Worm (Caenorhabditis elegans) whole organism, L2 larva: ENCODE results near the gene dolk-1.

ENCODE experiments used
- C34F6.9 ChIP-seq: fragments of 150-350 bp; optimal IDR thresholded peaks from 2 replicates; lab custom pipeline; 2014; ENCODE audit warnings: missing biosample characterization, missing genetic modification characterization
- F13H6.1 ChIP-seq: sonication (generic microtip); optimal IDR thresholded peaks from 2 replicates; lab custom pipeline; 2016; ENCODE audit warnings: missing genetic modification characterization, missing compliant biosample characterization
- R02D3.7 ChIP-seq: fragments of 150-350 bp; optimal IDR thresholded peaks from 2 replicates; lab custom pipeline; 2014; ENCODE audit warnings: missing biosample characterization, missing genetic modification characterization
- Y55F3AM.14 ChIP-seq: fragments of 200-800 bp; sonication (Bioruptor generic); optimal IDR thresholded peaks from 2 replicates; lab custom pipeline; 2018; ENCODE audit warnings: mild to moderate bottlenecking, missing genetic modification characterization, missing compliant biosample characterization
- ZK546.5 ChIP-seq: sonication (generic microtip); optimal IDR thresholded peaks from 2 replicates; lab custom pipeline; 2017; ENCODE audit warnings: missing biosample characterization, missing genetic modification characterization
- alr-1 ChIP-seq: fragments of 150-350 bp; optimal IDR thresholded peaks from 2 replicates; lab custom pipeline; 2014; ENCODE audit warnings: missing biosample characterization, missing genetic modification characterization
- aly-2 ChIP-seq: fragments of 150-350 bp; optimal IDR thresholded peaks from 2 replicates; lab custom pipeline; 2014; ENCODE audit warnings: missing biosample characterization, missing genetic modification characterization
- blmp-1 ChIP-seq: sonication (generic microtip); optimal IDR thresholded peaks from 2 replicates; lab custom pipeline; 2017; ENCODE audit warnings: missing genetic modification characterization, mild to moderate bottlenecking, missing compliant biosample characterization, antibody characterized with exemption, moderate library complexity; ENCODE audit not compliant: insufficient read depth
- ceh-82 ChIP-seq: fragments of 150-350 bp; optimal IDR thresholded peaks from 2 replicates; lab custom pipeline; 2014; ENCODE audit warnings: missing biosample characterization, missing genetic modification characterization
- crh-2 ChIP-seq: sonication (generic microtip); optimal IDR thresholded peaks from 2 replicates; lab custom pipeline; 2017; ENCODE audit warnings: missing biosample characterization, missing genetic modification characterization
- dmd-4 ChIP-seq: sonication (generic microtip); optimal IDR thresholded peaks from 2 replicates; lab custom pipeline; 2017; ENCODE audit warnings: missing biosample characterization, missing genetic modification characterization
- egl-27 ChIP-seq: sonication (generic microtip); optimal IDR thresholded peaks from 3 replicates; lab custom pipeline; 2017; ENCODE audit warnings: missing biosample characterization, missing genetic modification reagents, missing genetic modification characterization
- lin-13 ChIP-seq: fragments of 150-350 bp; optimal IDR thresholded peaks from 2 replicates; lab custom pipeline; 2014; ENCODE audit warnings: missing biosample characterization, missing genetic modification reagents, missing genetic modification characterization
- lin-39 ChIP-seq: fragments of 150-350 bp; optimal IDR thresholded peaks from 2 replicates; lab custom pipeline; 2014; ENCODE audit warnings: missing biosample characterization, missing genetic modification reagents, missing genetic modification characterization
- lsy-2 ChIP-seq, 2 experiments: fragments of 150-350 bp in 1 of 2; sonication (generic microtip) in 1 of 2; optimal IDR thresholded peaks; 2 replicates each; lab custom pipeline; 2014 to 2017; ENCODE audit warnings: missing biosample characterization in 2 of 2, missing genetic modification characterization in 2 of 2
- mab-5 ChIP-seq: fragments of 150-350 bp; optimal IDR thresholded peaks from 2 replicates; lab custom pipeline; 2014; ENCODE audit warnings: missing biosample characterization, missing genetic modification characterization
- mbf-1 ChIP-seq: sonication (generic microtip); optimal IDR thresholded peaks from 2 replicates; lab custom pipeline; 2017; ENCODE audit warnings: missing biosample characterization, missing genetic modification characterization
- mdl-1 ChIP-seq, 2 experiments: fragments of 150-350 bp in 1 of 2; sonication (generic microtip) in 1 of 2; optimal IDR thresholded peaks; 2 replicates each; lab custom pipeline; 2017; ENCODE audit warnings: missing biosample characterization in 2 of 2, missing genetic modification characterization in 2 of 2
- nhr-11 ChIP-seq: fragments of 150-350 bp; optimal IDR thresholded peaks from 2 replicates; lab custom pipeline; 2014; ENCODE audit warnings: missing biosample characterization, missing genetic modification characterization
- nhr-12 ChIP-seq: fragments of 150-350 bp; optimal IDR thresholded peaks from 2 replicates; lab custom pipeline; 2014; ENCODE audit warnings: missing biosample characterization, missing genetic modification characterization
- nhr-129 ChIP-seq: fragments of 150-350 bp; optimal IDR thresholded peaks from 2 replicates; lab custom pipeline; 2014; ENCODE audit warnings: missing biosample characterization, missing genetic modification characterization
- nhr-21 ChIP-seq: fragments of 150-350 bp; optimal IDR thresholded peaks from 2 replicates; lab custom pipeline; 2014; ENCODE audit warnings: missing biosample characterization, missing genetic modification characterization
- nhr-237 ChIP-seq: fragments of 150-350 bp; optimal IDR thresholded peaks from 2 replicates; lab custom pipeline; 2014; ENCODE audit warnings: missing biosample characterization, missing genetic modification characterization
- nhr-25 ChIP-seq: fragments of 150-350 bp; sonication (generic microtip); optimal IDR thresholded peaks from 3 replicates; lab custom pipeline; 2014; ENCODE audit warnings: missing biosample characterization, missing genetic modification characterization
- nhr-6 ChIP-seq: fragments of 150-350 bp; optimal IDR thresholded peaks from 2 replicates; lab custom pipeline; 2014; ENCODE audit warnings: missing biosample characterization, missing genetic modification characterization
- nhr-77 ChIP-seq: fragments of 150-350 bp; optimal IDR thresholded peaks from 2 replicates; lab custom pipeline; 2014; ENCODE audit warnings: missing biosample characterization, missing genetic modification characterization
- peb-1 ChIP-seq: fragments of 150-350 bp; optimal IDR thresholded peaks from 2 replicates; lab custom pipeline; 2014; ENCODE audit warnings: missing biosample characterization, missing genetic modification characterization
- sem-4 ChIP-seq: fragments of 150-350 bp; optimal IDR thresholded peaks from 2 replicates; lab custom pipeline; 2014; ENCODE audit warnings: missing biosample characterization, missing genetic modification reagents, missing genetic modification characterization
- skn-1 ChIP-seq: sonication (generic microtip); optimal IDR thresholded peaks from 2 replicates; lab custom pipeline; 2017; ENCODE audit warnings: missing biosample characterization, missing genetic modification characterization
- sma-9 ChIP-seq, 2 experiments: fragments of 150-350 bp in 1 of 2; sonication (generic microtip) in 1 of 2; optimal IDR thresholded peaks; 2 replicates each; lab custom pipeline; 2014 to 2016; ENCODE audit warnings: missing genetic modification characterization in 2 of 2, mild to moderate bottlenecking in 1 of 2, missing biosample characterization in 1 of 2, missing compliant biosample characterization in 1 of 2, missing genetic modification reagents in 1 of 2, moderate library complexity in 1 of 2
- snpc-4 ChIP-seq: fragments of 150-350 bp; optimal IDR thresholded peaks from 2 replicates; lab custom pipeline; 2014; ENCODE audit warnings: missing biosample characterization, missing genetic modification characterization
- unc-39 ChIP-seq: fragments of 150-350 bp; optimal IDR thresholded peaks from 2 replicates; lab custom pipeline; 2014; ENCODE audit warnings: missing biosample characterization, missing genetic modification characterization
- unc-55 ChIP-seq: fragments of 150-350 bp; sonication (generic microtip); optimal IDR thresholded peaks from 3 replicates; lab custom pipeline; 2014; ENCODE audit warnings: missing biosample characterization, missing genetic modification reagents, missing genetic modification characterization
- unc-62 ChIP-seq: fragments of 150-350 bp; optimal IDR thresholded peaks from 2 replicates; lab custom pipeline; 2014; ENCODE audit warnings: missing biosample characterization, missing genetic modification reagents, missing genetic modification characterization
- zag-1 ChIP-seq: fragments of 150-350 bp; optimal IDR thresholded peaks from 2 replicates; lab custom pipeline; 2014; ENCODE audit warnings: missing biosample characterization, missing genetic modification characterization
- ztf-1 ChIP-seq: fragments of 200-800 bp; sonication (Bioruptor generic); conservative IDR thresholded peaks from 2 replicates; pipeline ENCODE4 v1.3.6; 2022; ENCODE audit warnings: missing genetic modification characterization, missing compliant biosample characterization
- ztf-11 ChIP-seq: sonication (generic microtip); optimal IDR thresholded peaks from 2 replicates; lab custom pipeline; 2017; ENCODE audit warnings: missing biosample characterization, missing genetic modification characterization

dolk-1 gene

DNA sequence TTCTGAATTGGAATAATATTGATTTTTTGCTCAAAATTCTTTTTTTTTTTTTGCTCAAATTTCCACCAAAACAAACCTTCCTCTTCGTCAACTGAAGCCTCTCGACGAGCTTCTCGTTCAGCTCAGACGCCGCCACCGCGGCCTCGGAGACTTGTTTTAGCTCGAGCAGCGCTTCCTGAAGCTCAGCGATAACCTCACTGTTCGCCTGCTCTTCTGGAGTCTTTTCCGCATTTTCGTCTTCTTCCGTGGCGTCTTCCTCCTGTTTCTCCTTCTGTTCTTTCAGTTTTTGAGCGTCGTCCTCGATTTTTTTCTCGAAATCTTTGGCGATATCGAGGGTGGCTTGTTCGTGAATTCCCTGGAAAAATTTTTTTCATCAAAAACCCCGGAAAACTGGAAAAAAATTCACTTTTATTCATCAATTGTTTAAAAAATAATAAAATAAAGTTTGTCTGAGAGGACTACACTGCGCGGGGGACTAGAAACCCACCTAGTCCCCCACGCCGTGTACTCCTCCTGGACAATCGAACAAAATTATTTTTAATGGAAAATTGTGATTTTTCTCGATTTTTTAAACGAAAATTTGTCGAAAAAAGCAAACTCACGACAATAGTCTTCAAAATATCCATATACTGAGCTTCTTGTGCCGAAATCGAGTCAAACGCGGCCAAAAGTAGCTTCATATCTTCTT is 12.8 kb upstream of the dolk-1 start (continued):
- peak; percentile 35 for TF ChIP-seq blmp-1

DNA sequence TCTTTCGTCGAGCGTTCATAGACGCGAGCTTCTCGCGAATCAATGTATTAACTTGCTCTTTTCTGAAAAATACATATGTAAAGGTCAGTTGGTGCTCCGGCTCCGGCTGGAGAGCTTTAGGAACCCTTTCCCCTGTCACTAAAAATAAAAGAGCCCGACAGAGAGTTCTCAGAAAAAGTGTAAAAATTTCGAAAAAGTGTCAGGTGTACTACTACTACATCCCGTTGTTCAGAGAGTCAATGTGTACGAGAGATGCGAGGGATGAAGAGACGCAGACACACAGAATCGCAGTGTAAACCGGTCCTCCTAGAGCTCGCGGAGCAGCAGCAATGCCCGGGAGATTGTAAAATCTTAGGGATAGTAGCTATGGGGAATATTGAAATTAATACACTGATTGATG is 9.2 kb upstream of the dolk-1 start:
- TF ChIP-seq lsy-2 (tag; optimal IDR thresholded peaks at IDR 0.05; lab: Kevin White, UChicago): peak; percentile 1 to 44
- peak; percentile 28 for TF ChIP-seq nhr-129
- peak; percentile 51 for TF ChIP-seq sma-9 (GFP tag; optimal IDR thresholded peaks at IDR 0.05; lab: Kevin White, UChicago)
- TF ChIP-seq sma-9 (tag; optimal IDR thresholded peaks at IDR 0.05; lab: Kevin White, UChicago): no peak
- TF ChIP-seq mbf-1 (tag; lab: Kevin White, UChicago): no peak
- TF ChIP-seq alr-1 (tag; lab: Kevin White, UChicago): no peak
- TF ChIP-seq ceh-82 (tag; lab: Kevin White, UChicago): no peak
- peak; percentile 79 for TF ChIP-seq F13H6.1 (tag; lab: Kevin White, UChicago)
- no peak for TF ChIP-seq dmd-4 (tag; lab: Kevin White, UChicago)
- TF ChIP-seq unc-55 (GFP tag; lab: Kevin White, UChicago): no peak
- TF ChIP-seq peb-1 (tag; lab: Kevin White, UChicago): no peak
- TF ChIP-seq C34F6.9 (tag; lab: Kevin White, UChicago): peak; percentile 47

DNA sequence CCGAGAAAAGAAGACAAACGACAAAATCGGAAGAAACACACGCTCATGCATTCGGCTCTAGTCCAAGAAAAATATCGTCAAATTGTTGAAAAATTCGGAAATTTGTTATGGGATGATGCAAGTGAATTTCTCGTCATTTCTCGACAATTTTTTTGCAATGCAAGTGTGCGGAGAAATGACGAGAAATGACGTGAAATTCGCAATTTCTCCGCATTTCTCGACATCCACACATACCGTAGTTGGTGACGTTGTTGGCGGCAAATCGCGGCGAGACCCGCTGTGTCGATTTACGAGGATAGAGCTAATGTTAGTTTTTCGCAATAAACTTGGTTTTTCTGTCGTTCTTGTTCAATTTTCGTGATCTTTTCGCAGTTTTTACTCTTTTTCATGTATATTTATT is 5.8 kb upstream of the dolk-1 start:
- peak in 1 of 2 experiments; percentile 18 for TF ChIP-seq lsy-2 (tag; optimal IDR thresholded peaks at IDR 0.05; lab: Kevin White, UChicago)
- TF ChIP-seq, all 48 proteins: peak for 1; not testable (repeated sequence) for 47

DNA sequence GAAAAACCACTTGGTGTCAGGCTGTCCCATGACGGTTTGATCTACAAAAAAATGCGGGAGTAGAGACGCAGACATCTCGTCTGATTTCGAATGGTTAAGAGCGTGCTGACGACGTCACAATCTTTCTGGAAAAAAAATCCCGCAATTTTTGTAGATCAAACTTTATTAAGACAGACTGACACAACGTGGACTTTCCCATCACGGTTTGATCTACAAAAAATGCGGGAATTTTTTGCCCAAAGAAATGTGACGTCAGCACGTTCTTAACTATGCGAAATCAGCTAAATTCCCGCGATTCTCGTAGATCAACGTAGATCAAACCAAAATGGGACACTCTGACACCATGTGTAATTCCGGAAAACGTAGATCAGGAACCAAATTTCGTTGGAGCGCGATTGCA is 5.1 kb upstream of the dolk-1 start:
- TF ChIP-seq ZK546.5: no peak
- no peak for TF ChIP-seq lin-13 (GFP tag; lab: Kevin White, UChicago)
- no peak for TF ChIP-seq skn-1 (tag; lab: Kevin White, UChicago)
- TF ChIP-seq aly-2 (tag; lab: Kevin White, UChicago): no peak
- TF ChIP-seq nhr-11 (tag; lab: Kevin White, UChicago): no peak

DNA sequence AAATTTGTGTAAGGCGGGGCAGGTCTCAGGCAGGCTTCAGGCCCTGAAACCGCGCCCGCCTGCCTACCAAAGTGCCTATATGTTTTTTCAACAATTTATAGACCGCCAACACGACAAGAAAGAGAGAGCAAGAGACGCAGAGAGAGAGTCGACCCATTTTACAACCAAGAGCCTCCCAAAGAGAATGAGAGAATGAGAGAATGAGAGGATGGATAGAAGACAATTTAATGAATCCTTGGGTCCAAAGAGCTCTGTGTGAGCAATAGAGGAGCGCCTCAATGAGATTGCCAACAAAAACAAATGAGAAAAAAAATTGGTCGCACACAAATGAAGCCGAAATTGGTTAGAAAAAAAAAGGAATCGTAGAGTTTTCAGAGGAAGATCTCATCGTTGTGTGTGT is 4.5 kb upstream of the dolk-1 start:
- TF ChIP-seq crh-2 (peak; percentile 19), dmd-4 (tag; lab: Kevin White, UChicago) (no peak), mab-5 (no peak), C34F6.9 (tag; lab: Kevin White, UChicago) (peak; percentile 14), lsy-2 (tag; optimal IDR thresholded peaks at IDR 0.05; lab: Kevin White, UChicago) (peak in 1 of 2 experiments; percentile 38), unc-55 (GFP tag; lab: Kevin White, UChicago) (peak; percentile 5), peb-1 (tag; lab: Kevin White, UChicago) (no peak), nhr-129 (peak; percentile 13), R02D3.7 (tag; lab: Kevin White, UChicago) (no peak), nhr-6 (tag; lab: Kevin White, UChicago) (no peak), ZK546.5 (no peak), F13H6.1 (tag; lab: Kevin White, UChicago) (no peak), sem-4 (tag; lab: Kevin White, UChicago) (peak; percentile 16)
- TF ChIP-seq, all 48 proteins: peak for 6

DNA sequence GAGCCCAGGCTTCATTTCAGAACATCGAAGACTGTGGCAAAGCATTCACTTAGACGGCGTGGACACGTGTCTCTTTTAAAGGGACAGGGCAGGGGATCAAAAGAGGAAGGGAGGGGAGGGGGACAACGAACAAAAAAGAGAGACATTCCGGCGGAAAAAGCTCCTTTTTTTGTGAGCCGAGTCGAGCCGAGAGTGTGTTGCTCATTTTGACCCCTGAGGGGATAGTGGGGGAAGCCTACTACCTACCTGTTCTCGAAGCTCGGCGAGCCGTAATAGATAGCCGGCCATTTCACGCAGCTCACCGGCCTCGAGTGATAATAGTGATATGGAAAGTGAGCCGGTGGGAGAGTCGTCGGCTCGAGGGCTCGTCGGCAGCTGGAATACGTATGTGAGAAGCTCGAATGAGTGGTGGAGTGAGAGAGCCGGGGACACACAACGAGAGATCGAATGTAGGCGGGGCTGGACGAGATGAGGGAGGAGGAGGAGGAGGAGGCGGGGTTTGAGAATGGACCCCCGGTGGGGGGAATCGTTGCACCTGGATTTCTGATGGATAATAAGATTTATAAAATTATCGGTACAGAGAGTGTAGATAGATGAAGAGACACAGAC is 3.3 kb upstream of the dolk-1 start:
- peak; percentile 14 for TF ChIP-seq F13H6.1 (tag; lab: Kevin White, UChicago)
- no peak for TF ChIP-seq ztf-1 (GFP tag; lab: Robert Waterston, UW)

DNA sequence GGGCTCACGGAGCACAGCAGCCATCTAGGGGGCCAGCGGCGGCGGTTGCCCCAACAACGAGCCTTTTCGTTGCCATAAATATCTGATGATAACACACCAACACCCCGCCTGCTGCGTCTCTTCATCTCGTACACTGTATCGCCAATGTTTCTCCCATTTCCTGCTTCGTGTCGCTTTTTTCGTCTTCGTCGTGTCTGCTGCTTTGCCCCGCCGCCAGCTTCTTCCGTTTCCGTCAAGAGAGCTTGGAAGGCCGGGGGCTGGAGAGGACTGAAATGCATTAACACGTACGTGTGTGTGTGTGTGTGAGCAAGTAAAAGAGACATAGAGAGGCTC is 2.5 kb upstream of the dolk-1 start:
- TF ChIP-seq sem-4 (tag; lab: Kevin White, UChicago): peak; percentile 17
- TF ChIP-seq nhr-21 (tag; lab: Kevin White, UChicago): no peak
- TF ChIP-seq Y55F3AM.14 (GFP tag; lab: Kevin White, UChicago): no peak
- no peak for TF ChIP-seq mdl-1 (tag; optimal IDR thresholded peaks at IDR 0.05; lab: Kevin White, UChicago)
- TF ChIP-seq crh-2: peak; percentile 9
- TF ChIP-seq peb-1 (tag; lab: Kevin White, UChicago): no peak
- peak; percentile 36 for TF ChIP-seq C34F6.9 (tag; lab: Kevin White, UChicago)
- TF ChIP-seq unc-39 (tag; lab: Kevin White, UChicago): no peak
- no peak for TF ChIP-seq alr-1 (tag; lab: Kevin White, UChicago)
- TF ChIP-seq nhr-77 (tag; lab: Kevin White, UChicago): no peak
- TF ChIP-seq snpc-4 (tag; lab: Kevin White, UChicago): peak; percentile 11
- TF ChIP-seq lin-39: no peak
- no peak for TF ChIP-seq unc-62
- TF ChIP-seq F13H6.1 (tag; lab: Kevin White, UChicago): peak; percentile 58
- TF ChIP-seq unc-55 (GFP tag; lab: Kevin White, UChicago): peak; percentile 22
- no peak for TF ChIP-seq nhr-12 (tag; lab: Kevin White, UChicago)
- peak in 1 of 2 experiments; percentile 20 for TF ChIP-seq lsy-2 (tag; optimal IDR thresholded peaks at IDR 0.05; lab: Kevin White, UChicago)
- no peak for TF ChIP-seq nhr-25 (tag; lab: Kevin White, UChicago)
- no peak for TF ChIP-seq nhr-237 (tag; lab: Kevin White, UChicago)
- TF ChIP-seq mbf-1 (tag; lab: Kevin White, UChicago): no peak
- no peak for TF ChIP-seq sma-9 (GFP tag; optimal IDR thresholded peaks at IDR 0.05; lab: Kevin White, UChicago)
- no peak for TF ChIP-seq sma-9 (tag; optimal IDR thresholded peaks at IDR 0.05; lab: Kevin White, UChicago)
- TF ChIP-seq zag-1: no peak
- no peak for TF ChIP-seq egl-27
- TF ChIP-seq ztf-11: no peak
